Fruit fly (Drosophila melanogaster) whole organism, embryonic: ENCODE data around the gene CG32388.

ENCODE experiments used
- Aef1 ChIP-seq: fragments of 200-800 bp; sonication (Bioruptor generic); IDR thresholded peaks from 3 replicates; pipeline ENCODE4 v1.3.6; 2022; ENCODE audit warnings: missing biosample characterization, missing genetic modification characterization
- Atf3 ChIP-seq: fragments of 200-800 bp; sonication (Bioruptor generic); optimal IDR thresholded peaks from 3 replicates; lab custom pipeline; 2016; ENCODE audit warnings: missing biosample characterization, missing genetic modification characterization
- Bdp1 ChIP-seq: fragments of 200-800 bp; sonication (Bioruptor generic); optimal IDR thresholded peaks from 3 replicates; lab custom pipeline; 2016; ENCODE audit warnings: missing biosample characterization, missing genetic modification characterization
- CG10147 ChIP-seq: fragments of 200-800 bp; sonication (Bioruptor generic); optimal IDR thresholded peaks from 2 replicates; lab custom pipeline; 2019; ENCODE audit warnings: missing biosample characterization, mild to moderate bottlenecking, missing genetic modification characterization, moderate library complexity
- CG10267 ChIP-seq: fragments of 200-800 bp; sonication (Bioruptor generic); optimal IDR thresholded peaks from 2 replicates; lab custom pipeline; 2018; ENCODE audit warnings: missing biosample characterization, mild to moderate bottlenecking, missing genetic modification characterization, moderate library complexity
- CG10462 ChIP-seq: fragments of 200-800 bp; sonication (Bioruptor generic); optimal IDR thresholded peaks from 2 replicates; lab custom pipeline; 2016; ENCODE audit warnings: missing biosample characterization, missing genetic modification characterization
- CG11247 ChIP-seq: fragments of 200-800 bp; sonication (Bioruptor generic); IDR thresholded peaks from 2 replicates; pipeline ENCODE4 v1.3.6; 2022; ENCODE audit warnings: missing biosample characterization, missing genetic modification characterization
- CG11456 ChIP-seq: fragments of 200-800 bp; sonication (Bioruptor generic); IDR thresholded peaks from 3 replicates; pipeline ENCODE4 v1.3.6; 2022; ENCODE audit warnings: missing biosample characterization, missing genetic modification characterization
- CG11504 ChIP-seq: fragments of 200-800 bp; sonication (Bioruptor generic); optimal IDR thresholded peaks from 3 replicates; lab custom pipeline; 2019; ENCODE audit warnings: missing biosample characterization, mild to moderate bottlenecking, missing genetic modification characterization, moderate library complexity
- CG14050 ChIP-seq: fragments of 200-800 bp; sonication (Bioruptor generic); IDR thresholded peaks from 3 replicates; pipeline ENCODE4 v1.3.6; 2022; ENCODE audit warnings: missing biosample characterization, missing genetic modification characterization
- CG16863 ChIP-seq: fragments of 200-800 bp; sonication (Bioruptor generic); optimal IDR thresholded peaks from 3 replicates; lab custom pipeline; 2016; ENCODE audit warnings: missing biosample characterization, missing genetic modification characterization
- CG17186 ChIP-seq: fragments of 200-800 bp; sonication (Bioruptor generic); optimal IDR thresholded peaks from 3 replicates; lab custom pipeline; 2017; ENCODE audit warnings: missing biosample characterization, missing genetic modification reagents, missing genetic modification characterization
- CG17568 ChIP-seq: fragments of 200-800 bp; sonication (Bioruptor generic); optimal IDR thresholded peaks from 2 replicates; lab custom pipeline; 2018; ENCODE audit warnings: missing biosample characterization, mild to moderate bottlenecking, missing genetic modification characterization, moderate library complexity
- CG18476 ChIP-seq: fragments of 200-800 bp; sonication (Bioruptor generic); optimal IDR thresholded peaks from 2 replicates; lab custom pipeline; 2016; ENCODE audit warnings: missing biosample characterization, mild to moderate bottlenecking, missing genetic modification characterization
- CG2120 ChIP-seq: fragments of 200-800 bp; sonication (Bioruptor generic); optimal IDR thresholded peaks from 3 replicates; lab custom pipeline; 2016; ENCODE audit warnings: missing biosample characterization, missing genetic modification characterization
- CG2678 ChIP-seq: fragments of 200-800 bp; sonication (Bioruptor generic); optimal IDR thresholded peaks from 3 replicates; lab custom pipeline; 2019; ENCODE audit warnings: missing biosample characterization, mild to moderate bottlenecking, missing genetic modification characterization, moderate library complexity
- CG34224 ChIP-seq: fragments of 200-800 bp; sonication (Bioruptor generic); IDR thresholded peaks from 3 replicates; pipeline ENCODE4 v1.3.6; 2022; ENCODE audit warnings: missing biosample characterization, missing genetic modification characterization; ENCODE audit not compliant: partially characterized antibody
- CG4282 ChIP-seq: fragments of 200-800 bp; sonication (Bioruptor generic); optimal IDR thresholded peaks from 2 replicates; lab custom pipeline; 2016; ENCODE audit warnings: missing biosample characterization, missing genetic modification characterization
- CG4404 ChIP-seq: fragments of 200-800 bp; sonication (Bioruptor generic); IDR thresholded peaks from 2 replicates; pipeline ENCODE4 v1.3.6; 2022; ENCODE audit warnings: missing biosample characterization, missing genetic modification characterization
- CG5953 ChIP-seq: fragments of 200-800 bp; sonication (Bioruptor generic); IDR thresholded peaks from 2 replicates; pipeline ENCODE4 v1.3.6; 2022; ENCODE audit warnings: missing biosample characterization, missing genetic modification characterization
- CG6689 ChIP-seq: fragments of 200-800 bp; sonication (Bioruptor generic); IDR thresholded peaks from 2 replicates; pipeline ENCODE4 v1.3.6; 2022; ENCODE audit warnings: missing biosample characterization, missing genetic modification characterization
- CG8359 ChIP-seq: fragments of 200-800 bp; sonication (Bioruptor generic); optimal IDR thresholded peaks from 2 replicates; lab custom pipeline; 2017; ENCODE audit warnings: missing biosample characterization, mild to moderate bottlenecking, missing genetic modification characterization, borderline replicate concordance
- CG8388 ChIP-seq: fragments of 200-800 bp; sonication (Bioruptor generic); optimal IDR thresholded peaks from 2 replicates; lab custom pipeline; 2019; ENCODE audit warnings: missing biosample characterization, mild to moderate bottlenecking, missing genetic modification characterization, moderate library complexity
- CG8924 ChIP-seq: fragments of 200-800 bp; optimal IDR thresholded peaks from 3 replicates; lab custom pipeline; 2019; ENCODE audit warnings: missing biosample characterization, mild to moderate bottlenecking, missing genetic modification characterization, moderate library complexity
- Dll ChIP-seq: fragments of 200-800 bp; sonication (Bioruptor generic); IDR thresholded peaks from 4 replicates; pipeline ENCODE4 v1.3.6; 2022; ENCODE audit warnings: missing biosample characterization, missing genetic modification characterization; ENCODE audit not compliant: partially characterized antibody
- HLH4C ChIP-seq: fragments of 200-800 bp; sonication (Bioruptor generic); IDR thresholded peaks from 3 replicates; pipeline ENCODE4 v1.3.6; 2022; ENCODE audit warnings: missing biosample characterization, missing genetic modification characterization; ENCODE audit not compliant: partially characterized antibody
- Hey ChIP-seq: fragments of 200-800 bp; sonication (Bioruptor generic); optimal IDR thresholded peaks from 3 replicates; lab custom pipeline; 2018; ENCODE audit warnings: missing biosample characterization, mild to moderate bottlenecking, missing genetic modification characterization
- Lpt ChIP-seq: fragments of >200 bp; optimal IDR thresholded peaks from 2 replicates; lab custom pipeline; 2018; ENCODE audit warnings: missing biosample characterization, missing genetic modification characterization
- Max ChIP-seq: fragments of 200-800 bp; sonication (Bioruptor generic); optimal IDR thresholded peaks from 2 replicates; lab custom pipeline; 2016; ENCODE audit warnings: missing biosample characterization, mild to moderate bottlenecking, missing genetic modification characterization
- Ravus ChIP-seq: fragments of 200-800 bp; sonication (Bioruptor generic); IDR thresholded peaks from 2 replicates; pipeline ENCODE4 v1.3.6; 2022; ENCODE audit warnings: missing biosample characterization, missing genetic modification characterization
- ac ChIP-seq: fragments of 200-800 bp; sonication (Bioruptor generic); optimal IDR thresholded peaks from 3 replicates; lab custom pipeline; 2017; ENCODE audit warnings: missing biosample characterization, mild to moderate bottlenecking, missing genetic modification characterization
- aop ChIP-seq: fragments of 200-800 bp; sonication (Bioruptor generic); IDR thresholded peaks from 2 replicates; pipeline ENCODE4 v1.3.6; 2022; ENCODE audit warnings: missing biosample characterization, missing genetic modification characterization
- bigmax ChIP-seq: fragments of 200-800 bp; sonication (Bioruptor generic); optimal IDR thresholded peaks from 2 replicates; lab custom pipeline; 2018; ENCODE audit warnings: missing biosample characterization, mild to moderate bottlenecking, missing genetic modification characterization
- chinmo ChIP-seq: fragments of 200-800 bp; sonication (Bioruptor generic); IDR thresholded peaks from 4 replicates; pipeline ENCODE4 v1.3.6; 2022; ENCODE audit warnings: missing biosample characterization, missing genetic modification characterization; ENCODE audit not compliant: partially characterized antibody
- dan ChIP-seq: fragments of 200-800 bp; sonication (Bioruptor generic); IDR thresholded peaks from 2 replicates; pipeline ENCODE4 v1.3.6; 2022; ENCODE audit warnings: missing biosample characterization, missing genetic modification characterization
- esg ChIP-seq: fragments of 200-800 bp; sonication (Bioruptor generic); conservative IDR thresholded peaks from 2 replicates; pipeline ENCODE4 v1.3.6; 2022; ENCODE audit warnings: missing biosample characterization, missing genetic modification characterization
- eve ChIP-seq, 2 experiments: fragments of >200 bp; optimal IDR thresholded peaks; 2 replicates each; lab custom pipeline; 2017; ENCODE audit warnings: missing biosample characterization in 2 of 2, missing genetic modification characterization in 2 of 2
- fd102C ChIP-seq: fragments of 200-800 bp; sonication (Bioruptor generic); optimal IDR thresholded peaks from 2 replicates; lab custom pipeline; 2018; ENCODE audit warnings: missing biosample characterization, mild to moderate bottlenecking, missing genetic modification characterization, moderate library complexity
- gcm ChIP-seq: fragments of 200-800 bp; sonication (Bioruptor generic); optimal IDR thresholded peaks from 2 replicates; lab custom pipeline; 2019; ENCODE audit warnings: missing biosample characterization, mild to moderate bottlenecking, missing genetic modification characterization, moderate library complexity
- gsb ChIP-seq: fragments of 200-800 bp; sonication (Bioruptor generic); IDR thresholded peaks from 2 replicates; pipeline ENCODE4 v1.3.6; 2022; ENCODE audit warnings: missing biosample characterization, missing genetic modification characterization
- knrl ChIP-seq: fragments of 200-800 bp; sonication (Bioruptor generic); IDR thresholded peaks from 3 replicates; pipeline ENCODE4 v1.3.6; 2022; ENCODE audit warnings: missing biosample characterization, missing genetic modification characterization; ENCODE audit not compliant: partially characterized antibody
- nerfin-2 ChIP-seq: fragments of 200-800 bp; sonication (Bioruptor generic); IDR thresholded peaks from 2 replicates; pipeline ENCODE4 v1.3.6; 2022; ENCODE audit warnings: missing biosample characterization, missing genetic modification characterization; ENCODE audit not compliant: partially characterized antibody
- nom ChIP-seq: fragments of 200-800 bp; sonication (Bioruptor generic); optimal IDR thresholded peaks from 2 replicates; lab custom pipeline; 2017; ENCODE audit warnings: missing biosample characterization, missing genetic modification characterization, mild to moderate bottlenecking, moderate library complexity, missing genetic modification reagents
- row ChIP-seq: fragments of 200-800 bp; sonication (Bioruptor generic); IDR thresholded peaks from 3 replicates; pipeline ENCODE4 v1.3.6; 2022; ENCODE audit warnings: missing biosample characterization, missing genetic modification characterization
- schlank ChIP-seq: fragments of 200-800 bp; sonication (Bioruptor generic); optimal IDR thresholded peaks from 2 replicates; lab custom pipeline; 2018; ENCODE audit warnings: missing biosample characterization, mild to moderate bottlenecking, missing genetic modification characterization
- vvl ChIP-seq: fragments of 200-800 bp; sonication (Bioruptor generic); IDR thresholded peaks from 2 replicates; pipeline ENCODE4 v1.3.6; 2022; ENCODE audit warnings: missing biosample characterization, missing genetic modification characterization
- wdn ChIP-seq: fragments of 200-800 bp; sonication (Bioruptor generic); IDR thresholded peaks from 2 replicates; pipeline ENCODE4 v1.3.6; 2022; ENCODE audit warnings: missing biosample characterization, missing genetic modification characterization
- zen2 ChIP-seq: fragments of 200-800 bp; sonication (Bioruptor generic); IDR thresholded peaks from 3 replicates; pipeline ENCODE4 v1.3.6; 2022; ENCODE audit warnings: missing biosample characterization, missing genetic modification characterization; ENCODE audit not compliant: partially characterized antibody

The CG32388 gene

dm6 chr3L:6963792-6964487 is 20.4 kb downstream of the CG32388 start (continued):
- TF ChIP-seq wdn (GFP tag; lab: Robert Waterston, UW) = peak; percentile 50
- TF ChIP-seq knrl (GFP tag; lab: Robert Waterston, UW) = no peak
- peak; percentile 75 for TF ChIP-seq CG10267
- TF ChIP-seq gsb (GFP tag; lab: Robert Waterston, UW) = peak; percentile 52
- TF ChIP-seq eve (GFP tag; optimal IDR thresholded peaks at IDR 0.05; lab: Kevin White, UChicago) = no peak
- no peak for TF ChIP-seq Dll (GFP tag; lab: Robert Waterston, UW)
- TF ChIP-seq nom (GFP tag; lab: Kevin White, UChicago) = peak; percentile 39
- peak; percentile 61 for TF ChIP-seq gcm (GFP tag; lab: Kevin White, UChicago)
- TF ChIP-seq CG17568 = peak; percentile 76
- peak; percentile 11; the same call in 1 of the 3 replicates for TF ChIP-seq CG34224 (GFP tag; lab: Robert Waterston, UW)
- peak; percentile 80 for TF ChIP-seq CG16863 (GFP tag; lab: Kevin White, UChicago)
- no peak for TF ChIP-seq Lpt (GFP tag; lab: Kevin White, UChicago)
- no peak for TF ChIP-seq dan (GFP tag; lab: Robert Waterston, UW)
- peak; percentile 79 for TF ChIP-seq CG10462
- peak; percentile 88 for TF ChIP-seq vvl (GFP tag; lab: Robert Waterston, UW)
- peak; percentile 64 for TF ChIP-seq CG18476 (GFP tag; lab: Kevin White, UChicago)
- TF ChIP-seq CG8924 (tag; lab: Kevin White, UChicago) = peak; percentile 88
- TF ChIP-seq CG2678 = peak; percentile 89
- no peak for TF ChIP-seq Hey (tag; lab: Kevin White, UChicago)
- no peak for TF ChIP-seq HLH4C (GFP tag; lab: Robert Waterston, UW)
- TF ChIP-seq CG11456 (GFP tag; lab: Robert Waterston, UW) = peak; percentile 51; the same call in 1 of the 3 replicates
- TF ChIP-seq Bdp1 (GFP tag; lab: Kevin White, UChicago) = peak; percentile 54
- TF ChIP-seq CG4404 = peak; percentile 55
- TF ChIP-seq CG5953 = peak; percentile 35; the same call in 1 of the 2 replicates
- TF ChIP-seq Ravus (GFP tag; lab: Robert Waterston, UW) = no peak; the same call in 1 of the 2 replicates
- peak; percentile 37 for TF ChIP-seq ac (GFP tag; lab: Kevin White, UChicago)
- TF ChIP-seq nerfin-2 (GFP tag; lab: Robert Waterston, UW) = no peak
- peak; percentile 86 for TF ChIP-seq CG11504 (tag; lab: Kevin White, UChicago)
- 0 out of 2 replicates have a peak, but pooled peaks have one; percentile 24 for TF ChIP-seq CG11247 (GFP tag; lab: Robert Waterston, UW)
- TF ChIP-seq CG4282 = no peak
- peak; percentile 72 for TF ChIP-seq Aef1
- no peak for TF ChIP-seq zen2 (GFP tag; lab: Robert Waterston, UW)
- TF ChIP-seq CG2120 (GFP tag; lab: Kevin White, UChicago) = peak; percentile 82
- TF ChIP-seq fd102C (GFP tag; lab: Kevin White, UChicago) = no peak
- peak; percentile 59 for TF ChIP-seq Max (GFP tag; lab: Kevin White, UChicago)
- peak; percentile 54 for TF ChIP-seq CG10147 (GFP tag; lab: Kevin White, UChicago)
- TF ChIP-seq chinmo (GFP tag; lab: Robert Waterston, UW) = no peak
- TF ChIP-seq bigmax (GFP tag; lab: Kevin White, UChicago) = no peak
- peak; percentile 81 for TF ChIP-seq CG6689 (GFP tag; lab: Robert Waterston, UW)
- peak; percentile 50 for TF ChIP-seq CG17186 (GFP tag; lab: Kevin White, UChicago)
- TF ChIP-seq CG14050 (GFP tag; lab: Robert Waterston, UW) = peak; percentile 66; the same call in 2 of the 3 replicates
- TF ChIP-seq schlank (tag; lab: Kevin White, UChicago) = peak; percentile 27
- TF ChIP-seq row (GFP tag; lab: Robert Waterston, UW) = peak; percentile 90
- TF ChIP-seq Atf3 (GFP tag; lab: Kevin White, UChicago) = peak; percentile 39
- 0 out of 2 replicates have a peak, but pooled peaks have one; percentile 2 for TF ChIP-seq aop (GFP tag; lab: Robert Waterston, UW)
- peak; percentile 62 for TF ChIP-seq esg (GFP tag; lab: Robert Waterston, UW)
- peak; percentile 84 for TF ChIP-seq CG8388 (GFP tag; lab: Kevin White, UChicago)
- peak; percentile 45 for TF ChIP-seq CG8359
